Worm (Caenorhabditis elegans) whole organism, L2 larva: ENCODE measurements around the gene npr-39.

Experiments
- C34F6.9 ChIP-seq: fragments of 150-350 bp; optimal IDR thresholded peaks from 2 replicates; lab custom pipeline; 2014; ENCODE audit warnings: missing biosample characterization, missing genetic modification characterization
- F13H6.1 ChIP-seq: sonication (generic microtip); optimal IDR thresholded peaks from 2 replicates; lab custom pipeline; 2016; ENCODE audit warnings: missing genetic modification characterization, missing compliant biosample characterization
- Y55F3AM.14 ChIP-seq: fragments of 200-800 bp; sonication (Bioruptor generic); optimal IDR thresholded peaks from 2 replicates; lab custom pipeline; 2018; ENCODE audit warnings: mild to moderate bottlenecking, missing genetic modification characterization, missing compliant biosample characterization
- ZK546.5 ChIP-seq: sonication (generic microtip); optimal IDR thresholded peaks from 2 replicates; lab custom pipeline; 2017; ENCODE audit warnings: missing biosample characterization, missing genetic modification characterization
- ama-1 ChIP-seq: fragments of 150-350 bp; optimal IDR thresholded peaks from 2 replicates; lab custom pipeline; 2018; ENCODE audit warnings: inconsistent platforms
- blmp-1 ChIP-seq: sonication (generic microtip); optimal IDR thresholded peaks from 2 replicates; lab custom pipeline; 2017; ENCODE audit warnings: missing genetic modification characterization, mild to moderate bottlenecking, missing compliant biosample characterization, antibody characterized with exemption, moderate library complexity; ENCODE audit not compliant: insufficient read depth
- ceh-16 ChIP-seq: fragments of 150-350 bp; optimal IDR thresholded peaks from 2 replicates; lab custom pipeline; 2014; ENCODE audit warnings: missing biosample characterization, missing genetic modification characterization
- crh-2 ChIP-seq: sonication (generic microtip); optimal IDR thresholded peaks from 2 replicates; lab custom pipeline; 2017; ENCODE audit warnings: missing biosample characterization, missing genetic modification characterization
- dmd-4 ChIP-seq: sonication (generic microtip); optimal IDR thresholded peaks from 2 replicates; lab custom pipeline; 2017; ENCODE audit warnings: missing biosample characterization, missing genetic modification characterization
- egl-27 ChIP-seq: sonication (generic microtip); optimal IDR thresholded peaks from 3 replicates; lab custom pipeline; 2017; ENCODE audit warnings: missing biosample characterization, missing genetic modification reagents, missing genetic modification characterization
- elt-1 ChIP-seq: fragments of 150-350 bp; optimal IDR thresholded peaks from 2 replicates; lab custom pipeline; 2014; ENCODE audit warnings: missing biosample characterization, missing genetic modification characterization
- fos-1 ChIP-seq: fragments of 150-350 bp; optimal IDR thresholded peaks from 2 replicates; lab custom pipeline; 2014; ENCODE audit warnings: missing biosample characterization, missing genetic modification characterization
- gmeb-1 ChIP-seq: fragments of 150-350 bp; optimal IDR thresholded peaks from 2 replicates; lab custom pipeline; 2014; ENCODE audit warnings: missing biosample characterization, missing genetic modification characterization
- lin-11 ChIP-seq: fragments of 150-350 bp; sonication (generic microtip); optimal IDR thresholded peaks from 2 replicates; lab custom pipeline; 2014; ENCODE audit warnings: missing biosample characterization, missing genetic modification characterization, inconsistent platforms, mixed read lengths
- lin-13 ChIP-seq: fragments of 150-350 bp; optimal IDR thresholded peaks from 2 replicates; lab custom pipeline; 2014; ENCODE audit warnings: missing biosample characterization, missing genetic modification reagents, missing genetic modification characterization
- lin-39 ChIP-seq: fragments of 150-350 bp; optimal IDR thresholded peaks from 2 replicates; lab custom pipeline; 2014; ENCODE audit warnings: missing biosample characterization, missing genetic modification reagents, missing genetic modification characterization
- lsy-2 ChIP-seq, 2 experiments: fragments of 150-350 bp in 1 of 2; sonication (generic microtip) in 1 of 2; optimal IDR thresholded peaks; 2 replicates each; lab custom pipeline; 2014 to 2017; ENCODE audit warnings: missing biosample characterization in 2 of 2, missing genetic modification characterization in 2 of 2
- mab-5 ChIP-seq: fragments of 150-350 bp; optimal IDR thresholded peaks from 2 replicates; lab custom pipeline; 2014; ENCODE audit warnings: missing biosample characterization, missing genetic modification characterization
- nhr-10 ChIP-seq: sonication (generic microtip); optimal IDR thresholded peaks from 2 replicates; lab custom pipeline; 2017; ENCODE audit warnings: missing biosample characterization, missing genetic modification characterization
- nhr-12 ChIP-seq: fragments of 150-350 bp; optimal IDR thresholded peaks from 2 replicates; lab custom pipeline; 2014; ENCODE audit warnings: missing biosample characterization, missing genetic modification characterization
- nhr-129 ChIP-seq: fragments of 150-350 bp; optimal IDR thresholded peaks from 2 replicates; lab custom pipeline; 2014; ENCODE audit warnings: missing biosample characterization, missing genetic modification characterization
- nhr-21 ChIP-seq: fragments of 150-350 bp; optimal IDR thresholded peaks from 2 replicates; lab custom pipeline; 2014; ENCODE audit warnings: missing biosample characterization, missing genetic modification characterization
- nhr-23 ChIP-seq: fragments of 150-350 bp; optimal IDR thresholded peaks from 2 replicates; lab custom pipeline; 2014; ENCODE audit warnings: missing biosample characterization, missing genetic modification reagents, missing genetic modification characterization
- nhr-25 ChIP-seq: fragments of 150-350 bp; sonication (generic microtip); optimal IDR thresholded peaks from 3 replicates; lab custom pipeline; 2014; ENCODE audit warnings: missing biosample characterization, missing genetic modification characterization
- nhr-6 ChIP-seq: fragments of 150-350 bp; optimal IDR thresholded peaks from 2 replicates; lab custom pipeline; 2014; ENCODE audit warnings: missing biosample characterization, missing genetic modification characterization
- nhr-77 ChIP-seq: fragments of 150-350 bp; optimal IDR thresholded peaks from 2 replicates; lab custom pipeline; 2014; ENCODE audit warnings: missing biosample characterization, missing genetic modification characterization
- peb-1 ChIP-seq: fragments of 150-350 bp; optimal IDR thresholded peaks from 2 replicates; lab custom pipeline; 2014; ENCODE audit warnings: missing biosample characterization, missing genetic modification characterization
- sem-4 ChIP-seq: fragments of 150-350 bp; optimal IDR thresholded peaks from 2 replicates; lab custom pipeline; 2014; ENCODE audit warnings: missing biosample characterization, missing genetic modification reagents, missing genetic modification characterization
- skn-1 ChIP-seq: sonication (generic microtip); optimal IDR thresholded peaks from 2 replicates; lab custom pipeline; 2017; ENCODE audit warnings: missing biosample characterization, missing genetic modification characterization
- sma-3 ChIP-seq: sonication (generic microtip); optimal IDR thresholded peaks from 2 replicates; lab custom pipeline; 2016; ENCODE audit warnings: missing genetic modification reagents, missing genetic modification characterization, missing compliant biosample characterization
- sma-9 ChIP-seq, 2 experiments: fragments of 150-350 bp in 1 of 2; sonication (generic microtip) in 1 of 2; optimal IDR thresholded peaks; 2 replicates each; lab custom pipeline; 2014 to 2016; ENCODE audit warnings: missing genetic modification characterization in 2 of 2, mild to moderate bottlenecking in 1 of 2, missing biosample characterization in 1 of 2, missing compliant biosample characterization in 1 of 2, missing genetic modification reagents in 1 of 2, moderate library complexity in 1 of 2
- unc-39 ChIP-seq: fragments of 150-350 bp; optimal IDR thresholded peaks from 2 replicates; lab custom pipeline; 2014; ENCODE audit warnings: missing biosample characterization, missing genetic modification characterization
- unc-55 ChIP-seq: fragments of 150-350 bp; sonication (generic microtip); optimal IDR thresholded peaks from 3 replicates; lab custom pipeline; 2014; ENCODE audit warnings: missing biosample characterization, missing genetic modification reagents, missing genetic modification characterization
- unc-62 ChIP-seq: fragments of 150-350 bp; optimal IDR thresholded peaks from 2 replicates; lab custom pipeline; 2014; ENCODE audit warnings: missing biosample characterization, missing genetic modification reagents, missing genetic modification characterization
- ztf-1 ChIP-seq: fragments of 200-800 bp; sonication (Bioruptor generic); conservative IDR thresholded peaks from 2 replicates; pipeline ENCODE4 v1.3.6; 2022; ENCODE audit warnings: missing genetic modification characterization, missing compliant biosample characterization
- ztf-4 ChIP-seq: fragments of 150-350 bp; optimal IDR thresholded peaks from 2 replicates; lab custom pipeline; 2014; ENCODE audit warnings: missing biosample characterization, missing genetic modification characterization

Gene npr-39

DNA sequence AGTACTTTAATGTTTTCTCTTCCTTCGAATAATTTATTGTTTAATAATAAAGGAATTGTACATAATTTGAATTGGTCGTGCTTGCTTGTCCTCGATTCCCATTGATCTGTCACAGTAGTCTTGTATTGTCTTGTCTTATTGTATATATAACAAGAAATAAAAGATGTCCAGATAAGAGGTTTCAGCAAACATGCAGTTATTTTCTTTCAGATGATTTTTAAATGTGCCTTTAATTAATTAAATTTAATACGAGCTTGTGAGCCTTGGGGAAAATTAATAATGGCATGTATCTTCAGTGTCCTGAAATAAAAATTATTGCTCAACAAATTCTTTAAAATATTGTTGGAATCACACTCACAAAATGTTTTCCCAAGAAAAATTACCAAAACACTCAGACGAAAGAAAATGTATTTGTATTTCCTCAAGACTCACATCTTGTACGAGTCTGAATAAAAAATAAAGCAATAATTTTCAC lies 43.8 kb upstream of the npr-39 start:
- TF ChIP-seq elt-1 (tag; lab: Kevin White, UChicago) (no peak), ztf-1 (no peak), crh-2 (tag; lab: Kevin White, UChicago) (no peak), nhr-77 (tag; lab: Kevin White, UChicago) (no peak), nhr-10 (no peak), gmeb-1 (no peak), mab-5 (tag; lab: Kevin White, UChicago) (no peak), F13H6.1 (no peak), dmd-4 (tag; lab: Kevin White, UChicago) (no peak), skn-1 (tag; lab: Kevin White, UChicago) (no peak), ama-1 (no peak), ztf-4 (no peak), sma-3 (GFP tag; lab: Kevin White, UChicago) (no peak), nhr-23 (tag; lab: Kevin White, UChicago) (no peak), unc-39 (tag; lab: Kevin White, UChicago) (no peak), nhr-6 (tag; lab: Kevin White, UChicago) (no peak), Y55F3AM.14 (no peak)

DNA sequence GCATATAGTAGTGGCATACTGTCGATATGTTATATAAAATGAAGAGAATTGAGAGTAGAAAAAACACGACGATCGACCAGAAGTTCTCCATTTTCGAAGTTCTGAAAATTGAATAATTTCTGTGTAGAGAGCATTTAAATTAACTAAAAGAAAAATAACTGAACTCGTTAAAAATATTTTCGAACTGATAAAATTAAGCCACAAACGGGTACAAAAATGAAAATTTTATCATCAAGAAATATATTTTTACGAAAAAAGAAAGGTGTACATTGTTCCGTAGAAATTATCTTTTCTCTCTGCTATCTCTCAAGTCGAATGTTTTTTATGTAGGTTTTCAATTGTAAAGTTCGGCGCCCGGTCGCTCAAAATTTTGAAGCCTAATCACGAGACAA lies 35.9 kb upstream of the npr-39 start, which contains the start of gene acl-2:
Gene acl-2 (minus strand): TSS at position 101 of the 392 bp plus-strand sequence.
- TF ChIP-seq nhr-10, result no peak
- TF ChIP-seq C34F6.9, result no peak

DNA sequence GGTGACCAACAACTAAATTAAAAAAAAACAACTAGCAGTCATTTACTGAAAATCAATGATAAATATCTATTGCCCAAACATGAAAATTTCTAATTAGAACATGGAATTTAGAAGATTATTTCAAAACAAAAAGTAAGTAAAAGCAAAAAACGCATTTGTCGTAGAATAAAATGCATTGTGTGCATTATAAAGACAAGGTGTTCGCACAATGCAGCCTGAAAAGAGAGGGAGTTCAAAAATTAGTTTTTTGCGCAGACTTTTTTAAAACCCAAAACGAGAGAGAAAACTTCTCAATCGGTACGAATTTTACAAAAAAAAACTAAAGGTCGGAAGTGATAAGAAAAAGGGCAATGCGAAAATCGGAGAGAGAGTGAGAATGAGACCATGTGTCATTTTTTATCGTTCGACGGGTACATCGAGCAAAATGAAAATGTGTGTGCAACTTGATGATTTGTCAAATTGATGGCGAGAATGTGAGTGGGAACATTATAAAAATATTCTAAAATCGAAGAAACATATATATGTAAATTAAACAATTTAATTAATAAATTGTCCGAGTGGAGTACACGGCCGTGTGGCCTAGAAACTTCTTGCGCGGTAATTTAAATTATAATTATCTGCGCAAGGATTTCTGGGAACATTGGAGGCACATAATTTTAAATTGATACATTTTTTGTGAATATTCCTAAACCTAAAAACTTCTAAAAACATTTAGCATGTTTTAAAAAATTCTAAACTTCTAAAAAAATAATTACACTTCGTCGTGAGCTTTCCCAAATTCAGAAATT lies 35.3 kb upstream of the npr-39 start:
- peak; percentile 78 for TF ChIP-seq unc-55 (GFP tag; lab: Kevin White, UChicago)
- peak; percentile 44 for TF ChIP-seq F13H6.1
- TF ChIP-seq crh-2 (tag; lab: Kevin White, UChicago), result peak; percentile 1
- no peak for TF ChIP-seq nhr-12 (tag; lab: Kevin White, UChicago)
- peak; percentile 87 for TF ChIP-seq fos-1 (tag; lab: Kevin White, UChicago)
- peak; percentile 11 for TF ChIP-seq lin-13
- TF ChIP-seq egl-27 (tag; lab: Kevin White, UChicago), result peak; percentile 41
- no peak for TF ChIP-seq nhr-77 (tag; lab: Kevin White, UChicago)
- no peak for TF ChIP-seq lin-39 (tag; lab: Kevin White, UChicago)
- no peak for TF ChIP-seq nhr-23 (tag; lab: Kevin White, UChicago)
- peak; percentile 67 for TF ChIP-seq C34F6.9
- TF ChIP-seq sma-9 (GFP tag; optimal IDR thresholded peaks at IDR 0.05; lab: Kevin White, UChicago), result peak; percentile 46
- TF ChIP-seq sma-9 (tag; optimal IDR thresholded peaks at IDR 0.05; lab: Kevin White, UChicago), result no peak
- no peak for TF ChIP-seq sem-4 (tag; lab: Kevin White, UChicago)
- TF ChIP-seq elt-1 (tag; lab: Kevin White, UChicago), result no peak
- peak; percentile 52 for TF ChIP-seq nhr-129 (tag; lab: Kevin White, UChicago)
- peak; percentile 16 for TF ChIP-seq nhr-21 (tag; lab: Kevin White, UChicago)
- TF ChIP-seq lsy-2 (tag; optimal IDR thresholded peaks at IDR 0.05; lab: Kevin White, UChicago), result peak; percentile 6 to 70
- peak; percentile 81 for TF ChIP-seq gmeb-1

- TF ChIP-seq unc-39 (tag; lab: Kevin White, UChicago), result no peak
- TF ChIP-seq ZK546.5 (tag; lab: Kevin White, UChicago), result no peak
- no peak for TF ChIP-seq fos-1 (tag; lab: Kevin White, UChicago)
- TF ChIP-seq lsy-2 (tag; optimal IDR thresholded peaks at IDR 0.05; lab: Kevin White, UChicago), result peak in 1 of 2 experiments; percentile 17
- peak; percentile 32 for TF ChIP-seq blmp-1
- TF ChIP-seq peb-1, result no peak
- TF ChIP-seq lin-11 (tag; lab: Kevin White, UChicago), result no peak
- TF ChIP-seq ceh-16 (tag; lab: Kevin White, UChicago), result no peak
- no peak for TF ChIP-seq nhr-6 (tag; lab: Kevin White, UChicago)
- TF ChIP-seq mab-5 (tag; lab: Kevin White, UChicago), result no peak
- peak; percentile 55 for TF ChIP-seq nhr-25 (tag; lab: Kevin White, UChicago)
- no peak for TF ChIP-seq lin-39 (tag; lab: Kevin White, UChicago)
- no peak for TF ChIP-seq unc-62 (GFP tag; lab: Kevin White, UChicago)
- no peak for TF ChIP-seq sma-9 (GFP tag; optimal IDR thresholded peaks at IDR 0.05; lab: Kevin White, UChicago)
- TF ChIP-seq sma-9 (tag; optimal IDR thresholded peaks at IDR 0.05; lab: Kevin White, UChicago), result no peak
- no peak for TF ChIP-seq unc-55 (GFP tag; lab: Kevin White, UChicago)
- no peak for TF ChIP-seq F13H6.1
Observed at ce11 chrV:10035586-10035985, 31.3 kb upstream of the npr-39 start.
